Fruit fly (Drosophila melanogaster) Kc167 (cell line): Measurements from ENCODE around the gene CG10669.

Experiments
- Myc ChIP-seq: fragments of >200 bp; optimal IDR thresholded peaks from 2 replicates; lab custom pipeline; 2017; ENCODE audit warnings: missing external identifiers
- Sin3A ChIP-seq: fragments of >200 bp; optimal IDR thresholded peaks from 2 replicates; lab custom pipeline; 2018; ENCODE audit warnings: missing external identifiers
- h ChIP-seq: fragments of >200 bp; optimal IDR thresholded peaks from 3 replicates; lab custom pipeline; 2018; ENCODE audit warnings: missing external identifiers
- insv ChIP-seq: fragments of >200 bp; optimal IDR thresholded peaks from 3 replicates; lab custom pipeline; 2018; ENCODE audit warnings: missing external identifiers
- psq ChIP-seq: fragments of >200 bp; optimal IDR thresholded peaks from 2 replicates; lab custom pipeline; 2017; ENCODE audit warnings: missing external identifiers
- ttk ChIP-seq: sonication (Bioruptor generic); optimal IDR thresholded peaks from 2 replicates; lab custom pipeline; 2017; ENCODE audit warnings: missing external identifiers

The CG10669 gene

DNA sequence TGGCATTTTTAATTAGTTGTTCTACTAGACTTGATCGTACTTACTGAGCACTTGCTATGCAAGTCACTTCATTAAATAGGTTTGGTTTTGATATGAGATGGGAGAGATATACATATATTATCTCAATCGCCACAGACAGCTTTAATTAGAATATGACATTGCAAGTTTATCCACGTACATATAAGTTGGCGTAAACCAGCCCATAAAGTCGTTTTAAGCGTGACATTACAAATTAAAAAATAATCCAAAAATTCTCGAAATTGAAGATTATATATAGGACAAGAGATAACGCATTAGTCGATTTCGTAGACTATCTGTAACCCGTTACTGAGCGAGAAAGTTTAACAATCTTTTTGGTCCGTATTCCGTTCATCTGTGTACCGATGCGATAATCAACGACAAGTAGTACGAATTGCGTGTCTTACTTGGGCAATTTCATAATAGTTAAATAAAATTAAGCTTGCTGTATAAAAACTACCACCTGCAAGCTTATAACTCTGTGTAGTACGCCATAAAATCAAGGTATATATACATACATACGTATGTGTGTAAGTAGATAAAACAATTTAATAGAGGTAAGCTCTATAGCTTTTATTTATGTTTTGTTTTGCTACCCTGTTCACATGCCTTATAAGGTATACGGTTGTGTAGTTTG is 14.9 kb downstream of the CG10669 start, which contains the start of gene CG10560:
TSS of gene CG10560 (minus strand) at position 51 of the 655 bp plus-strand sequence.
- no peak for TF ChIP-seq insv (lab: Kevin White, UChicago)
- no peak for TF ChIP-seq psq
- no peak for TF ChIP-seq ttk (lab: Kevin White, UChicago)
- TF ChIP-seq Myc (lab: Kevin White, UChicago), result no peak
- no peak for TF ChIP-seq h (lab: Kevin White, UChicago)
- TF ChIP-seq Sin3A (lab: Kevin White, UChicago), result no peak

DNA sequence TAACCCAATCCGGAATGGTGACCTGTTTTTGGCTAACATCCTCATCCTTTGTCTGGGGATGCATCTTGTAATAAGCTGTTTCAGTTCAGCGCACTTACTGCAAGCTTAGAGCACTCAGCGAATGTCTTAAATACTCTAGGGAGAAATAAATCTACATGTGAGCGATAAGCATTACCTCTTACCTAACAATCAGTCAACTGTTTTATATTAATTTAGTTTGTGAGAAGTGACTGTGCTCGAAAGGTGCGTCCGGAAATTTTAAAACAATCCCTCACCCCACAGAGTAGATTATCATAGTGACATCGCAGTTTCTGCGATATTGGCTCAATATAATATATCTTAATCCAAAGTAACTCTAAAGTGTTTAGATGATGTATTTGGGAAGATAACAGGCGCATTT is 17.0 kb downstream of the CG10669 start, which contains the start of gene CG10553:
TSS of gene CG10553 (minus strand) at position 101 of the 400 bp plus-strand sequence.
- no peak for TF ChIP-seq Sin3A (lab: Kevin White, UChicago)
- TF ChIP-seq psq, result no peak
- no peak for TF ChIP-seq h (lab: Kevin White, UChicago)
- TF ChIP-seq Myc (lab: Kevin White, UChicago), result no peak
- no peak for TF ChIP-seq ttk (lab: Kevin White, UChicago)
- TF ChIP-seq insv (lab: Kevin White, UChicago), result no peak

DNA sequence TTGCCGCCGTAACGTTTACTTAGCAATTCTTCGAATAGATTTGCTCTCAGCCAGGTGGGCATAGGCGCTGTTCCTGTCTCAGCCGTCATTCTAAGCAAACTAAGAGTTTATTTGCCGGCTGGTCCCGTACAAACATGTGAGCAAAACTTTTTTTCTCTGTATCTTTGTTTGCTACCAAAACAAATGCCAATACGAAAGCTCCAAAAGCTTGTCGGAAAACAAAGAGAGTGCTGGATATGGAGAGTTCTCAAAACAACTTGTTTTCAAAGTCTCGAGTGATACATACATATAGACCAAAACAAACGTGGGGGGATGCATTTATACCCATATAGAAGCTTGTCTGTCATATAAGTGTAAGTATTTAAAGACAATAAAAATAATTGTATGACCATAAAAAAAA is 19.0 kb downstream of the CG10669 start, which contains the start of gene CG10559:
TSS of gene CG10559 (minus strand) at position 101 of the 400 bp plus-strand sequence.
- TF ChIP-seq ttk (lab: Kevin White, UChicago) (no peak), Myc (lab: Kevin White, UChicago) (no peak), insv (lab: Kevin White, UChicago) (no peak), h (lab: Kevin White, UChicago) (no peak), Sin3A (lab: Kevin White, UChicago) (no peak), psq (no peak)

DNA sequence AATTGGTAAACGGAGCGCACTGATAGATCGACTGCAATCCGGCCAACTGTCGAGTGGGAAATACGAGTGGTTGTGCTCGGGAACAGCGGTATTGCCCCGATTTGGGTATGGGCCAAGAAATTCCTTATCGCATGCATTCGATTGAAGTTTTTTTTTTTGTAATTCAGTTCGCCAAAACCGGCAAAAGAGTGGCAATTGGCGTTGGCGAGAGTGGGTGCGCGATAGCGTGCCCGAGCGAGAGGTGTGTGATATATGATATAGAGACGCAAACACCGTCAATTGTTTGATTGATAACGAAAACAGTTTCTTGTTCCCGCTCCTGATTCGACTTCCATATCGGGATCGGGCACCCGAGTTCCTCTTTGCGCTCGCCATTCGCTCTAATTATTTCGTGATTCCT is 21.3 kb downstream of the CG10669 start, which contains the start of gene CG31087:
TSS of gene CG31087 (minus strand) at position 63 of the 400 bp plus-strand sequence.
- TF ChIP-seq h (lab: Kevin White, UChicago) (no peak), psq (no peak), insv (lab: Kevin White, UChicago) (no peak), Sin3A (lab: Kevin White, UChicago) (no peak), Myc (lab: Kevin White, UChicago) (no peak), ttk (lab: Kevin White, UChicago) (no peak)

DNA sequence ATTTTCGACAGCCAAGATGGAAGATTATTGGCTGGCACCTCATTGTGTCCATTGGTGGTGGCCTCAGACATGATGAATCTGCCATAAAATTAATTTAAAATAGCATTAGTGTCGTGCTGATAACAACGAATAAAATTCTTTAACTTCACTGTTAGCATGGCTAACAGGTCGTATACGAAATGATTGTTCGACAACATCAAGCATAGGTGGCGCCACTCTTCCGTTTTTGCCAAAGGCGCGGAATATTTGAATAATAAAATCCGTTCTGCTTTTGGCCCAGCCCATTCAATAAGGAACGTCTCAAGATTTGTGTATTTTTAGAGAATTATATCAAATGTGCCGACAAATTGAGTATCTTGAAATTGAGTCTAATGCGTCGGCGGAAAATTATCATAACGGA is 22.5 kb downstream of the CG10669 start:
- TF ChIP-seq insv (lab: Kevin White, UChicago) (no peak), Myc (lab: Kevin White, UChicago) (no peak), Sin3A (lab: Kevin White, UChicago) (no peak), ttk (lab: Kevin White, UChicago) (no peak), psq (no peak), h (lab: Kevin White, UChicago) (no peak)

DNA sequence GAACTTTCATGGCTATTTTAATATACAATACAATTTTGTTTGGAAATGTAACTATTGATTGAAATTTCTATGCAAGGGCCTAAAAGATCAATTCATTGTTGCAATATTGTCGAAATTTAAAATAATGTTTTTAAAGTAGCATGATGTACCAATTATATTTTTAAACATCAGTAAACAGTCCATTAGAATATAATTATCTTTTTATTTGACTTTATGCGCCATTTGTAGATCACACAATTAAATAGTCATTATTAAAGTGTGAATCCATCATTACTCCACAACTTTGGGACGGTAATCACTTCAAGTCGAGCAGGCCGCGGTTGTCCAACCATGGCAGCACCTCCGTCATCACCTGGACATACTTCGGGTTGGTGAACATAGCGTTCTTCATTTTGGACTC is 24.2 kb downstream of the CG10669 start, which contains the start of gene CG31099:
TSS of gene CG31099 (minus strand) at position 101 of the 400 bp plus-strand sequence.
- no peak for TF ChIP-seq insv (lab: Kevin White, UChicago)
- no peak for TF ChIP-seq psq
- TF ChIP-seq h (lab: Kevin White, UChicago), result no peak
- TF ChIP-seq Sin3A (lab: Kevin White, UChicago), result no peak
- TF ChIP-seq Myc (lab: Kevin White, UChicago), result no peak
- TF ChIP-seq ttk (lab: Kevin White, UChicago), result no peak

DNA sequence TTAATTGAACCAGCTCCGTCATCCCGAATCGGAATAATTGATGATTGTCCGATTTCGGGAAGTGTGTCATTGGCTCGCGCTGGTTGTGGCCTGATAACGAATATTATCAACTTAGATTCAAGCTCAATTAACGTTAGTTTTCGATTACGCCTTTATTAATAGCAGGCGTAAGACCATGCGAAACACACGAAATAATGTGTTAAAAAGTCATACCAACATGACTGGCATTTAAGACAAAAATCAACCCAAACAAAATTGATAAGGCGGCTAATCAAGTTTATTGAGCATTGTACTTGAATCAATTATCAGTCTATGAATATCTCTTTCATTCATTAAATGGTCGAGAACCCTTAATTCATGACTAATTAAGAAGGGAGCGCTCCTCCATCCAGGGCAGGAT is 25.9 kb downstream of the CG10669 start:
- TF ChIP-seq insv (lab: Kevin White, UChicago), result no peak
- TF ChIP-seq Myc (lab: Kevin White, UChicago), result no peak

DNA sequence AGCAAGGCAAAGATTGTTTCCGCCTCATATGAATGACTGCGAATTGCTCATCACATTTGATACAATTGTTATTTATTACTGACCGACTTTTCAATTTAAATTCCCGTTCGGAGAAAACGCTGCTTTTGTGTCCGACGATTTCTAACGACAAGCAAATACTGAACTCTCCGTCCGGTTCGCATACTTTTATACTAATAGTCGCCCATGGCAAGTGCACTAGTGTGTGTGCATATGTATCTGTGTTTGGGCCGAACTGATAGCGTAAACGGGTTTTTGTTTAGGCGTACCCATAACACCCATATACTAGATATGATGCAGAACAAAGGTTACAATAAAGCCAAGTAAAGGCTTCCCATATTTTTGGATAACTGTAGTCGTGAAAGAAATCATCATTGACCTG is 26.8 kb downstream of the CG10669 start, which contains the start of gene CG10550:
TSS of gene CG10550 (minus strand) at position 164 of the 400 bp plus-strand sequence.
- TF ChIP-seq insv (lab: Kevin White, UChicago), result no peak
- no peak for TF ChIP-seq h (lab: Kevin White, UChicago)
- TF ChIP-seq ttk (lab: Kevin White, UChicago), result no peak
- TF ChIP-seq Sin3A (lab: Kevin White, UChicago), result no peak
- no peak for TF ChIP-seq Myc (lab: Kevin White, UChicago)
- no peak for TF ChIP-seq psq

DNA sequence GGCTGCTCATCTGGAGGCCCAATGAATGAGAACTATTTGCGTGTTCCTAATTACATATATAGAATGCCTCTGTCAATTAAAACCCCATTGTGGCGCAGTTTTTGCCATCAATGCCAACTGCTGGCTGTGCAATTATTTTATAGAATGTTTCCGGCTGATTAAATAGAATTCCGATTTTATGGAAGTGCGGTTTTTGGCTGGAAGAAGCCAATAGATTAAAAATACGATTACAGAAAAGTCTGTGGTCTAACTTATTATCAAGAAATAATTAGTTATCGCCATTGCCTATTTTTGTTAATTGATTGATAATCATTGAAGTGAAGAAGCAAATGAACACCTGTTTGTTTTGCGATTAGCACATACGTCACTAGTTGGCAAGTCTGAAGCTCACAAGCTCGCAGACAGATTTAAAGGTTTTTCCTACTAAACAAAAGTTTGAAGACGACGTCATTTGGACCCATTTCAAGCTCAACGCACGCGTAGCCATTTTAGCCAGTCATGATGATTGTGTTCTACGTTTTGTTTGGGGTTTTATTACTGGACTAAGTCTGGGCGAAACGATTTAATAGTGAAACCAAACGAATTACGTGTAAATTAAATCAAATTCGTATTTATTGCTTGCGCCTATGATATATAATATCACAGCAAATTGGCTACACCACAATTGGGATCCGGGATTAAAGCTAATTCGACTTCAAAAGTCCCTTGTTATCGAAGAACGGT is 29.1 kb downstream of the CG10669 start:
- no peak for TF ChIP-seq ttk (lab: Kevin White, UChicago)
- no peak for TF ChIP-seq h (lab: Kevin White, UChicago)
- no peak for TF ChIP-seq Sin3A (lab: Kevin White, UChicago)
- TF ChIP-seq Myc (lab: Kevin White, UChicago), result no peak
- TF ChIP-seq psq, result no peak

DNA sequence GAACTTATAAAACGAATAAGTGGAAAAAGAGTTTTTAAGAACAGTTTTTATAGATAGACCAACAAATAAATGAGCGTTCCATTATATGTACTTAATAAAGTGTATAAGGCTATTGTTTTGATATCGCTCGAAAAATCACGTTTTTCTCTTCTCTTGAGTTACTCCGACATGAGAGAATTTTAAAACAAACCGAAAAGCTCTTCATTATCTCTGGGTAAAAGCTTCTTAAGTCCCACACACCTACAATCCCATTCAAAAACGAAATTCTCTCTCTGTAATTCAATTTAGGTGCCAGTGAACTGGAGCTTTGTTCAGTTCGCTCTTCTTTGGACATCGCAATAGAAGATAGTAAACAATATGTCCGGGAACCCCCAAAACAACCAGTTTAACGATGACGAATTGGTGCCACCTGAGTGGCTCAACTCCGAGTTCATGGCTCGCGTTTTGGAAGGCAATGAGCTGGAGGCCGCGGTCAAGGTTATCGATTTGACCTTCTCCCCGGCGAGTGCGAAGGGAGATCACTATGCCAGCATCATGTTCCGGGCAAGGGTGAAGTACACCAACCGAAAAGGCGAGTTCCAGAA is 31.1 kb downstream of the CG10669 start, which contains the start of gene CG31436:
TSS of gene CG31436 (plus strand) at position 281 of the 584 bp plus-strand sequence.
- TF ChIP-seq h (lab: Kevin White, UChicago) (no peak), Sin3A (lab: Kevin White, UChicago) (no peak), ttk (lab: Kevin White, UChicago) (no peak), Myc (lab: Kevin White, UChicago) (no peak), psq (no peak), insv (lab: Kevin White, UChicago) (no peak)

DNA sequence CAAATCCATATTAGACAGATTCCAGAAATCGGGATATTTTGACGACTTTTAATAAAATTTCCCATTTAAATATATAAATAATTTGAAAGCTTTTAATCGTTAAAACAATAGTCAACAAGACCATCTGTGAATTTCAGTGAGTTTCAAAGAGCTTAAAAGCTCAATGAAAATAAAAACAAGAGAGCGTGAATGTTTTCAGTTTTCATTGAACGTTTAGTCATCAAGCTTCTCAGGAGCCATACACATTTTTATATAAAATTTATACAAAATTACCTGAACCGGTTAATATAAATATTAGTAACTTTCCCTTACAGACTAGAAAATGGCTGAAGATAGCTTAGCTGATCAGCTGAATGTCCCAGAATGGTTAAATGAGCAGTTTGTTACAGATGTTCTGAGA is 32.8 kb downstream of the CG10669 start, which contains the start of gene CG31370:
TSS of gene CG31370 (plus strand) at position 226 of the 400 bp plus-strand sequence.
- TF ChIP-seq h (lab: Kevin White, UChicago), result no peak
- no peak for TF ChIP-seq ttk (lab: Kevin White, UChicago)
- no peak for TF ChIP-seq Myc (lab: Kevin White, UChicago)
- no peak for TF ChIP-seq Sin3A (lab: Kevin White, UChicago)
- no peak for TF ChIP-seq insv (lab: Kevin White, UChicago)
